Fruit fly (Drosophila melanogaster) whole organism, embryonic: ENCODE data around the gene CG15764.
A peak's percentile ranks its signal among the peaks of the same experiment; 100 is the strongest.

Source experiments
- Atf6 ChIP-seq: fragments of 200-800 bp; sonication (Bioruptor generic); IDR thresholded peaks from 2 replicates; pipeline ENCODE4 v1.3.6; 2022; ENCODE audit warnings: missing biosample characterization, missing genetic modification characterization
- CG10321 ChIP-seq: fragments of 200-800 bp; sonication (Bioruptor generic); IDR thresholded peaks from 2 replicates; pipeline ENCODE4 v1.3.6; 2022; ENCODE audit warnings: missing biosample characterization, missing genetic modification characterization
- CG10366 ChIP-seq: fragments of 200-800 bp; sonication (Bioruptor generic); IDR thresholded peaks from 2 replicates; pipeline ENCODE4 v1.3.6; 2022; ENCODE audit warnings: missing biosample characterization, missing genetic modification characterization
- CG10565 ChIP-seq: fragments of 200-800 bp; sonication (Bioruptor generic); optimal IDR thresholded peaks from 3 replicates; lab custom pipeline; 2016; ENCODE audit warnings: missing biosample characterization, mild to moderate bottlenecking, missing genetic modification characterization
- CG11247 ChIP-seq: fragments of 200-800 bp; sonication (Bioruptor generic); IDR thresholded peaks from 2 replicates; pipeline ENCODE4 v1.3.6; 2022; ENCODE audit warnings: missing biosample characterization, missing genetic modification characterization
- CG11696 ChIP-seq: fragments of 200-800 bp; sonication (Bioruptor generic); IDR thresholded peaks from 2 replicates; pipeline ENCODE4 v1.3.6; 2022; ENCODE audit warnings: missing biosample characterization, missing genetic modification characterization
- CG15514 ChIP-seq: fragments of 200-800 bp; sonication (Bioruptor generic); optimal IDR thresholded peaks from 3 replicates; lab custom pipeline; 2017; ENCODE audit warnings: missing biosample characterization, missing genetic modification characterization, mild to moderate bottlenecking, moderate library complexity, missing genetic modification reagents
- CG1602 ChIP-seq: fragments of 200-800 bp; sonication (Bioruptor generic); optimal IDR thresholded peaks from 3 replicates; lab custom pipeline; 2016; ENCODE audit warnings: missing biosample characterization, missing genetic modification characterization
- CG2678 ChIP-seq: fragments of 200-800 bp; sonication (Bioruptor generic); optimal IDR thresholded peaks from 3 replicates; lab custom pipeline; 2019; ENCODE audit warnings: missing biosample characterization, mild to moderate bottlenecking, missing genetic modification characterization, moderate library complexity
- CG30020 ChIP-seq: fragments of 200-800 bp; optimal IDR thresholded peaks from 2 replicates; lab custom pipeline; 2019; ENCODE audit warnings: missing biosample characterization, mild to moderate bottlenecking, missing genetic modification characterization, moderate library complexity
- CG31441 ChIP-seq: fragments of 200-800 bp; sonication (Bioruptor generic); IDR thresholded peaks from 2 replicates; pipeline ENCODE4 v1.3.6; 2022; ENCODE audit warnings: missing biosample characterization, missing genetic modification characterization
- CG3163 ChIP-seq: fragments of 200-800 bp; sonication (Bioruptor generic); optimal IDR thresholded peaks from 3 replicates; lab custom pipeline; 2016; ENCODE audit warnings: missing biosample characterization, missing genetic modification characterization
- CG32772 ChIP-seq: fragments of 200-800 bp; sonication (Bioruptor generic); IDR thresholded peaks from 2 replicates; pipeline ENCODE4 v1.3.6; 2022; ENCODE audit warnings: missing biosample characterization, missing genetic modification characterization
- CG4617 ChIP-seq: fragments of 200-800 bp; sonication (Bioruptor generic); optimal IDR thresholded peaks from 3 replicates; lab custom pipeline; 2016; ENCODE audit warnings: missing biosample characterization, missing genetic modification characterization, borderline replicate concordance
- CG7271 ChIP-seq: fragments of 200-800 bp; sonication (Bioruptor generic); optimal IDR thresholded peaks from 2 replicates; lab custom pipeline; 2018; ENCODE audit warnings: missing biosample characterization, mild to moderate bottlenecking, missing genetic modification characterization, moderate library complexity
- CG7963 ChIP-seq: fragments of 200-800 bp; sonication (Bioruptor generic); IDR thresholded peaks from 3 replicates; pipeline ENCODE4 v1.3.6; 2022; ENCODE audit warnings: missing biosample characterization, missing genetic modification characterization; ENCODE audit not compliant: partially characterized antibody
- CG8359 ChIP-seq: fragments of 200-800 bp; sonication (Bioruptor generic); optimal IDR thresholded peaks from 2 replicates; lab custom pipeline; 2017; ENCODE audit warnings: missing biosample characterization, mild to moderate bottlenecking, missing genetic modification characterization, borderline replicate concordance
- CHES-1-like ChIP-seq: fragments of 200-800 bp; sonication (Bioruptor generic); optimal IDR thresholded peaks from 2 replicates; lab custom pipeline; 2016; ENCODE audit warnings: missing biosample characterization, missing genetic modification characterization
- Camta ChIP-seq: fragments of 200-800 bp; sonication (Bioruptor generic); optimal IDR thresholded peaks from 2 replicates; lab custom pipeline; 2016; ENCODE audit warnings: missing biosample characterization, missing genetic modification characterization
- Chrac-16 ChIP-seq: fragments of 200-800 bp; sonication (Bioruptor generic); optimal IDR thresholded peaks from 3 replicates; lab custom pipeline; 2016; ENCODE audit warnings: missing biosample characterization, missing genetic modification characterization
- E2f2 ChIP-seq: fragments of 200-800 bp; sonication (Bioruptor generic); IDR thresholded peaks from 2 replicates; pipeline ENCODE4 v1.3.6; 2022; ENCODE audit warnings: missing biosample characterization, missing genetic modification characterization
- Hmr ChIP-seq: fragments of 200-800 bp; sonication (Bioruptor generic); optimal IDR thresholded peaks from 3 replicates; lab custom pipeline; 2017; ENCODE audit warnings: mild to moderate bottlenecking, missing biosample characterization, missing genetic modification reagents, missing genetic modification characterization
- Hr51 ChIP-seq, 2 experiments: fragments of 200-800 bp; sonication (Bioruptor generic); optimal IDR thresholded peaks; 2 replicates in 1 of 2; 3 replicates in 1 of 2; lab custom pipeline; 2016 to 2018; ENCODE audit warnings: missing biosample characterization in 2 of 2, missing genetic modification characterization in 2 of 2, mild to moderate bottlenecking in 1 of 2, moderate library complexity in 1 of 2
- Lhr ChIP-seq: fragments of 200-800 bp; sonication (Bioruptor generic); optimal IDR thresholded peaks from 3 replicates; lab custom pipeline; 2017; ENCODE audit warnings: mild to moderate bottlenecking, missing biosample characterization, missing genetic modification reagents, missing genetic modification characterization
- Lpt ChIP-seq: fragments of >200 bp; optimal IDR thresholded peaks from 2 replicates; lab custom pipeline; 2018; ENCODE audit warnings: missing biosample characterization, missing genetic modification characterization
- Med ChIP-seq: fragments of 200-800 bp; sonication (Bioruptor generic); peaks from one replicate; lab custom pipeline; 2016; ENCODE audit warnings: missing biosample characterization, missing genetic modification characterization, mild to moderate bottlenecking, inconsistent platforms, moderate library complexity
- Ptx1 ChIP-seq: fragments of 200-800 bp; sonication (Bioruptor generic); IDR thresholded peaks from 2 replicates; pipeline ENCODE4 v1.3.6; 2022; ENCODE audit warnings: missing biosample characterization, missing genetic modification characterization
- Stat92E ChIP-seq, 3 experiments: fragments of >200 bp in 2 of 3; fragments of 200-800 bp in 1 of 3; sonication (Bioruptor generic) in 1 of 3; optimal IDR thresholded peaks; 2 replicates each; lab custom pipeline; 2017 to 2019; ENCODE audit warnings: missing biosample characterization in 3 of 3, missing genetic modification characterization in 3 of 3, mild to moderate bottlenecking in 1 of 3, moderate library complexity in 1 of 3
- amos ChIP-seq: fragments of 200-800 bp; sonication (Bioruptor generic); IDR thresholded peaks from 2 replicates; pipeline ENCODE4 v1.3.6; 2022; ENCODE audit warnings: missing biosample characterization, missing genetic modification characterization; ENCODE audit not compliant: partially characterized antibody
- ato ChIP-seq: fragments of 200-800 bp; sonication (Bioruptor generic); IDR thresholded peaks from 2 replicates; pipeline ENCODE4 v1.3.6; 2022; ENCODE audit warnings: missing biosample characterization, missing genetic modification characterization; ENCODE audit not compliant: partially characterized antibody
- az2 ChIP-seq: fragments of 200-800 bp; sonication (Bioruptor generic); optimal IDR thresholded peaks from 3 replicates; lab custom pipeline; 2016; ENCODE audit warnings: missing biosample characterization, missing genetic modification characterization
- bowl ChIP-seq: fragments of 200-800 bp; sonication (Bioruptor generic); IDR thresholded peaks from 2 replicates; pipeline ENCODE4 v1.3.6; 2022; ENCODE audit warnings: missing biosample characterization, missing genetic modification characterization
- cas ChIP-seq: fragments of 200-800 bp; sonication (Bioruptor generic); IDR thresholded peaks from 2 replicates; pipeline ENCODE4 v1.3.6; 2022; ENCODE audit warnings: missing biosample characterization, missing genetic modification characterization
- disco-r ChIP-seq: fragments of 200-800 bp; sonication (Bioruptor generic); optimal IDR thresholded peaks from 2 replicates; lab custom pipeline; 2016; ENCODE audit warnings: missing biosample characterization, missing genetic modification characterization
- en ChIP-seq: fragments of 200-800 bp; sonication (Bioruptor generic); optimal IDR thresholded peaks from 2 replicates; lab custom pipeline; 2016; ENCODE audit warnings: missing biosample characterization, missing genetic modification characterization
- fd64A ChIP-seq: fragments of 200-800 bp; sonication (Bioruptor generic); optimal IDR thresholded peaks from 3 replicates; lab custom pipeline; 2018; ENCODE audit warnings: missing biosample characterization, mild to moderate bottlenecking, missing genetic modification characterization
- hb ChIP-seq: fragments of 200-800 bp; sonication (Bioruptor generic); IDR thresholded peaks from 3 replicates; pipeline ENCODE4 v1.3.6; 2022; ENCODE audit warnings: missing biosample characterization, missing genetic modification characterization; ENCODE audit not compliant: partially characterized antibody
- knrl ChIP-seq: fragments of 200-800 bp; sonication (Bioruptor generic); IDR thresholded peaks from 3 replicates; pipeline ENCODE4 v1.3.6; 2022; ENCODE audit warnings: missing biosample characterization, missing genetic modification characterization; ENCODE audit not compliant: partially characterized antibody
- luna ChIP-seq: fragments of 200-800 bp; sonication (Bioruptor generic); optimal IDR thresholded peaks from 2 replicates; lab custom pipeline; 2016; ENCODE audit warnings: missing biosample characterization, missing genetic modification characterization
- nom ChIP-seq: fragments of 200-800 bp; sonication (Bioruptor generic); optimal IDR thresholded peaks from 2 replicates; lab custom pipeline; 2017; ENCODE audit warnings: missing biosample characterization, missing genetic modification characterization, mild to moderate bottlenecking, moderate library complexity, missing genetic modification reagents
- odd ChIP-seq: fragments of 200-800 bp; sonication (Bioruptor generic); optimal IDR thresholded peaks from 2 replicates; lab custom pipeline; 2017; ENCODE audit warnings: missing biosample characterization, mild to moderate bottlenecking, missing genetic modification characterization
- phol ChIP-seq: fragments of 200-800 bp; sonication (Bioruptor generic); optimal IDR thresholded peaks from 3 replicates; lab custom pipeline; 2018; ENCODE audit warnings: missing biosample characterization, mild to moderate bottlenecking, missing genetic modification characterization, moderate library complexity
- pnt ChIP-seq: fragments of 200-800 bp; sonication (Bioruptor generic); optimal IDR thresholded peaks from 3 replicates; lab custom pipeline; 2016; ENCODE audit warnings: missing biosample characterization, missing genetic modification characterization
- psq ChIP-seq: fragments of 200-800 bp; sonication (Bioruptor generic); optimal IDR thresholded peaks from 2 replicates; lab custom pipeline; 2017; ENCODE audit warnings: missing biosample characterization, missing genetic modification characterization
- ro ChIP-seq: fragments of 200-800 bp; sonication (Bioruptor generic); IDR thresholded peaks from 2 replicates; pipeline ENCODE4 v1.3.6; 2022; ENCODE audit warnings: missing biosample characterization, missing genetic modification characterization
- schlank ChIP-seq: fragments of 200-800 bp; sonication (Bioruptor generic); optimal IDR thresholded peaks from 2 replicates; lab custom pipeline; 2018; ENCODE audit warnings: missing biosample characterization, mild to moderate bottlenecking, missing genetic modification characterization
- slbo ChIP-seq: fragments of 200-800 bp; sonication (Bioruptor generic); IDR thresholded peaks from 2 replicates; pipeline ENCODE4 v1.3.6; 2022; ENCODE audit warnings: missing biosample characterization, missing genetic modification characterization
- tin ChIP-seq: fragments of 200-800 bp; sonication (Bioruptor generic); optimal IDR thresholded peaks from 3 replicates; lab custom pipeline; 2016; ENCODE audit warnings: missing biosample characterization, missing genetic modification characterization
- unpg ChIP-seq: fragments of 200-800 bp; sonication (Bioruptor generic); optimal IDR thresholded peaks from 3 replicates; lab custom pipeline; 2018; ENCODE audit warnings: missing biosample characterization, mild to moderate bottlenecking, missing genetic modification characterization, moderate library complexity

Gene CG15764

DNA sequence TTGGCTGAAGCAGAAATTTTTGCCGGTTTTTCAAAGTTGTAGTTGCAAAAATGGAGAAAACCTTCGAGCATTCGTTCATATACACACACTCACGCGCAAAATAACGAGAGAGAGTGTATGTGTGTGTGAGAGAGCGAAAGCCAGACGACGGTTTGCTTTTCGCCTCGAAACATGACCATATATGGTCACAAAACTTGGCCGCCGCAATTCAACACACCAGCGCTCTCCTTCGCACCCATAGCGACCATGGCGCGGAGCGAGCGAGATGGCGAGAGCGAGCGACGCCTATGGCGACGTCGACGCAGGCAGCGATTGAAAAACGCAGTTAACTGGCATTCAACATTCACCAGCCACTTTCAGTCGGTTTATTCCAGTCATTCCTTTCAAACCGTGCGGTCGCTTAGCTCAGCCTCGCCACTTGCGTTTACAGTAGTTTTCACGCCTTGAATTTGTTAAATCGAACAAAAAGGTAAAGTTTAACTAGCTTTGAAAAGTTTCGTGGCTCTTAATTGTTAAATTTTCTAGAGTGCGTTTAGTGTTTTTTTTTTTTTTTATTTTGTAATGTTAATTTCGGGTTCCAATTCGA, 32.8 kb downstream of the CG15764 start (continued):
- TF ChIP-seq E2f2 (no peak), CG3163 (GFP tag; lab: Kevin White, UChicago) (no peak), CG10321 (peak; percentile 95), psq (peak; percentile 32), CG10366 (GFP tag; lab: Robert Waterston, UW) (no peak), luna (GFP tag; lab: Kevin White, UChicago) (no peak), cas (GFP tag; lab: Robert Waterston, UW) (no peak), ato (GFP tag; lab: Robert Waterston, UW) (0 out of 2 replicates have a peak, but pooled peaks have one; percentile 20), odd (GFP tag; lab: Kevin White, UChicago) (no peak), CG32772 (GFP tag; lab: Robert Waterston, UW) (no peak), Atf6 (peak; percentile 52; the same call in 1 of the 2 replicates), CG7963 (GFP tag; lab: Robert Waterston, UW) (no peak), knrl (GFP tag; lab: Robert Waterston, UW) (0 out of 3 replicates have a peak, but pooled peaks have one; percentile 22), CG11696 (GFP tag; lab: Robert Waterston, UW) (0 out of 2 replicates have a peak, but pooled peaks have one; percentile 11), bowl (GFP tag; lab: Robert Waterston, UW) (no peak), phol (tag; lab: Kevin White, UChicago) (peak; percentile 62), Camta (GFP tag; lab: Kevin White, UChicago) (no peak), schlank (tag; lab: Kevin White, UChicago) (no peak), slbo (no peak), en (no peak), amos (GFP tag; lab: Robert Waterston, UW) (peak; percentile 11; the same call in 1 of the 2 replicates), pnt (no peak), Ptx1 (GFP tag; lab: Robert Waterston, UW) (no peak), CG30020 (tag; lab: Kevin White, UChicago) (no peak), CG7271 (tag; lab: Kevin White, UChicago) (no peak), fd64A (GFP tag; lab: Kevin White, UChicago) (no peak), CG11247 (GFP tag; lab: Robert Waterston, UW) (peak; percentile 38), CG1602 (no peak), Hr51 (GFP tag; optimal IDR thresholded peaks at IDR 0.05; lab: Kevin White, UChicago) (peak; percentile 3 to 38), Stat92E (GFP tag; optimal IDR thresholded peaks at IDR 0.05; lab: Kevin White, UChicago) (peak in 1 of 3 experiments; percentile 4), CHES-1-like (GFP tag; lab: Kevin White, UChicago) (no peak), Hmr (peak; percentile 63), CG4617 (no peak), CG10565 (no peak), Chrac-16 (GFP tag; lab: Kevin White, UChicago) (no peak), Lhr (GFP tag; lab: Kevin White, UChicago) (no peak), tin (GFP tag; lab: Kevin White, UChicago) (no peak), az2 (GFP tag; lab: Kevin White, UChicago) (no peak), CG2678 (peak; percentile 19), nom (peak; percentile 80), hb (GFP tag; lab: Robert Waterston, UW) (no peak), CG8359 (GFP tag; lab: Kevin White, UChicago) (no peak), Med (GFP tag; lab: Kevin White, UChicago) (peak; percentile 77), disco-r (GFP tag; lab: Kevin White, UChicago) (no peak), Lpt (GFP tag; lab: Kevin White, UChicago) (no peak), CG31441 (no peak), unpg (no peak), ro (GFP tag; lab: Robert Waterston, UW) (no peak), CG15514 (GFP tag; lab: Kevin White, UChicago) (peak; percentile 39)
